Fruit fly (Drosophila melanogaster): ENCODE data around the gene CG4558.

CG4558 gene

DNA sequence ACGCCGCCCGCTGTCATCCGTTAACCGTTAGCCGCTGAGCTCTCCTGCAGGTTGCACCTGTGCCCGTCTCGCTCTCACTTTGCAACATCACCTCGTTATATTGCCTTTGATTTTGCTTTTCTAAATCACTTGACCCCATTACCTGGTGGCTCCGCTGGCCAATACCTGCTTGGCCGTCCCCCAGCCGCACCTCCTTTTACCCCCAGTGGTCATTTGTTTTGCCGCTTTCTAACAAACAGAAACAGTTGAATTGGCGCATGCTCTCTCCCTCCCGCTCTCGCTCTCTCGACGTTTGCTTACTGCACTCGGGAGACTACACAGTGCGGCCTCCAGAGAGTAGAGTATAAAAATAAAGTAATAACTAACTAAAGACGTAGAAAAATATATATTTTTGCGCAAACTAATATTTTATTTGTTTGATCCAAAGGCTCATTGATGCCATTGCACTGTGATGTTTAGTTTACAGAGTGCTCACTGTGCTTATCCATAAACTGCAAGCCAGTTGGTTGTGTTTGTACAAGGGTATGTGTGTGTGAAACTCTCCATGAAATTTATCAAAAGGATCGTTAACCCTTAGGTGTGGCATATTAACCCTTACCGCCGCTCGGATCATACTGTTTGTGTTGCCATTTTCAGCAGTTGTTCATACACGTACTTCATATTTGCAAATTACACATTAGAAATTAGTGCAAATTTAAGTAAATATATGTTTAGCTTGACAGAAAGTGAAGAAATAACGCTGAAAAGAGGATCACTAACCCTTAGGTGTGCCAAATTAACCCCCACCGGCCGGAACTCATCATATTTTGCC lies 44.9 kb upstream of the CG4558 start (continued):
- TF ChIP-seq CG18599 (GFP tag; optimal IDR thresholded peaks at IDR 0.05) (peak; percentile 91), eve (GFP tag; optimal IDR thresholded peaks at IDR 0.05) (no peak), CG6272 (GFP tag; IDR thresholded peaks at IDR 0.05) (peak; percentile 80), Bdp1 (GFP tag; optimal IDR thresholded peaks at IDR 0.05) (peak; percentile 38), hbn (GFP tag; IDR thresholded peaks at IDR 0.05; ENCODE audit: partially characterized antibody) (no peak), Scr (GFP tag; IDR thresholded peaks at IDR 0.05; ENCODE audit: partially characterized antibody) (0 out of 2 replicates have a peak, but pooled peaks have one; percentile 8), ind (GFP tag; optimal IDR thresholded peaks at IDR 0.05) (peak; percentile 79), br (optimal IDR thresholded peaks at IDR 0.05) (no peak), Fer3 (tag; optimal IDR thresholded peaks at IDR 0.05) (peak; percentile 78), kay (GFP tag; optimal IDR thresholded peaks at IDR 0.05) (peak; percentile 5), usp (GFP tag; optimal IDR thresholded peaks at IDR 0.05) (no peak), sug (tag; optimal IDR thresholded peaks at IDR 0.05) (peak; percentile 1), PHDP (tag; optimal IDR thresholded peaks at IDR 0.05) (peak; percentile 69), CG9932 (GFP tag; IDR thresholded peaks at IDR 0.05) (peak; percentile 89), crp (GFP tag; optimal IDR thresholded peaks at IDR 0.05) (peak in 1 of 2 experiments; percentile 17), CG13624 (GFP tag; optimal IDR thresholded peaks at IDR 0.05) (peak; percentile 41), luna (GFP tag; optimal IDR thresholded peaks at IDR 0.05) (no peak), CG2875 (GFP tag; optimal IDR thresholded peaks at IDR 0.05) (peak; percentile 75), CG14667 (GFP tag; IDR thresholded peaks at IDR 0.05) (peak; percentile 84), bigmax (GFP tag; optimal IDR thresholded peaks at IDR 0.05) (no peak), ttk (GFP tag; IDR thresholded peaks at IDR 0.05) (peak; percentile 84), gcm2 (GFP tag; optimal IDR thresholded peaks at IDR 0.05) (no peak), Dll (GFP tag; IDR thresholded peaks at IDR 0.05; ENCODE audit: partially characterized antibody) (no peak), CG18011 (GFP tag; optimal IDR thresholded peaks at IDR 0.05) (peak; percentile 20), gsb (GFP tag; IDR thresholded peaks at IDR 0.05) (peak; percentile 46; the same call in 1 of the 2 replicates), pb (GFP tag; optimal IDR thresholded peaks at IDR 0.05) (peak; percentile 26), gem (tag; optimal IDR thresholded peaks at IDR 0.05) (peak; percentile 86), Lpt (GFP tag; optimal IDR thresholded peaks at IDR 0.05) (no peak), CG1603 (tag; optimal IDR thresholded peaks at IDR 0.05) (peak; percentile 91), CG17359 (tag; optimal IDR thresholded peaks at IDR 0.05) (peak; percentile 81), sr (GFP tag; IDR thresholded peaks at IDR 0.05) (peak; percentile 50; the same call in 1 of the 3 replicates), sens (GFP tag) (peak; percentile 98), CG31365 (tag; optimal IDR thresholded peaks at IDR 0.05) (peak; percentile 18), Neu2 (GFP tag; optimal IDR thresholded peaks at IDR 0.05; ENCODE audit: borderline replicate concordance) (no peak), hkb (optimal IDR thresholded peaks at IDR 0.05) (no peak), hkb (GFP tag; IDR thresholded peaks at IDR 0.05) (peak; percentile 91), CG4707 (GFP tag; optimal IDR thresholded peaks at IDR 0.05) (peak; percentile 37), stc (GFP tag; IDR thresholded peaks at IDR 0.05) (peak; percentile 91), NC2β (GFP tag; optimal IDR thresholded peaks at IDR 0.05) (peak; percentile 56), CG18619 (GFP tag; optimal IDR thresholded peaks at IDR 0.05) (peak; percentile 65), ash1 (GFP tag; optimal IDR thresholded peaks at IDR 0.05) (peak; percentile 56), Dfd (GFP tag; optimal IDR thresholded peaks at IDR 0.05) (no peak), Atf-2 (GFP tag; optimal IDR thresholded peaks at IDR 0.05) (peak; percentile 76), abd-A (tag; optimal IDR thresholded peaks at IDR 0.05) (no peak), MESR4 (GFP tag; optimal IDR thresholded peaks at IDR 0.05) (peak; percentile 11), CG1647 (GFP tag; optimal IDR thresholded peaks at IDR 0.05) (peak; percentile 28), sob (GFP tag; IDR thresholded peaks at IDR 0.05) (peak; percentile 87), sd (tag; optimal IDR thresholded peaks at IDR 0.05) (no peak), CG9797 (GFP tag; optimal IDR thresholded peaks at IDR 0.05) (no peak), Usf (GFP tag; optimal IDR thresholded peaks at IDR 0.05) (peak; percentile 51)

All from whole organism, embryonic.